Worm (Caenorhabditis elegans): ENCODE measurements around the gene K02F3.12.

The K02F3.12 gene

ce11 chrIII:856260-856659 is at the start of gene K02F3.12:
TSS of gene K02F3.12 (plus strand) at chrIII:856560.
- TF ChIP-seq fkh-10 (GFP tag; optimal IDR thresholded peaks at IDR 0.05) = no peak
- no peak for TF ChIP-seq fos-1 (tag; optimal IDR thresholded peaks at IDR 0.05)
- TF ChIP-seq sox-4 (tag; optimal IDR thresholded peaks at IDR 0.05) = no peak
- TF ChIP-seq nhr-237 (tag; optimal IDR thresholded peaks at IDR 0.05) = no peak
- no peak for TF ChIP-seq nhr-12 (tag; optimal IDR thresholded peaks at IDR 0.05)
- TF ChIP-seq swsn-7 (tag; optimal IDR thresholded peaks at IDR 0.05) = no peak
- no peak for TF ChIP-seq rnt-1 (tag; optimal IDR thresholded peaks at IDR 0.05)
- TF ChIP-seq nhr-84 (tag; optimal IDR thresholded peaks at IDR 0.05) = no peak
- TF ChIP-seq grh-1 (GFP tag; IDR thresholded peaks at IDR 0.05) = no peak
- no peak for TF ChIP-seq lin-35 (GFP tag; optimal IDR thresholded peaks at IDR 0.05)
- no peak for TF ChIP-seq aly-2 (tag; optimal IDR thresholded peaks at IDR 0.05)
- no peak for TF ChIP-seq lsy-2 (tag; optimal IDR thresholded peaks at IDR 0.05)
- TF ChIP-seq ceh-90 (tag; optimal IDR thresholded peaks at IDR 0.05) = no peak
- TF ChIP-seq snu-23 (GFP tag; optimal IDR thresholded peaks at IDR 0.05) = no peak

ce11 chrIII:811544-811943 is 44.8 kb upstream of the K02F3.12 start, which contains the start of gene daf-7:
TSS of gene daf-7 (plus strand) at chrIII:811844.
- no peak for TF ChIP-seq rnt-1 (tag; optimal IDR thresholded peaks at IDR 0.05)
- no peak for TF ChIP-seq nhr-11 (tag; optimal IDR thresholded peaks at IDR 0.05)
- no peak for TF ChIP-seq ceh-90 (tag; optimal IDR thresholded peaks at IDR 0.05)
- no peak for TF ChIP-seq lin-35 (GFP tag; optimal IDR thresholded peaks at IDR 0.05)
- TF ChIP-seq unc-86 (tag; optimal IDR thresholded peaks at IDR 0.05) = no peak
- no peak for TF ChIP-seq sup-37 (GFP tag; optimal IDR thresholded peaks at IDR 0.05)
- no peak for TF ChIP-seq hpl-2 (GFP tag; optimal IDR thresholded peaks at IDR 0.05)
- no peak for TF ChIP-seq C34B4.2 (tag; optimal IDR thresholded peaks at IDR 0.05)
- no peak for TF ChIP-seq fkh-4 (tag; optimal IDR thresholded peaks at IDR 0.05; ENCODE audit: borderline replicate concordance)
- no peak for TF ChIP-seq snpc-4 (tag; optimal IDR thresholded peaks at IDR 0.05)
- no peak for TF ChIP-seq tlp-1 (tag; optimal IDR thresholded peaks at IDR 0.05)
- TF ChIP-seq nhr-85 (tag) = no peak
- no peak for TF ChIP-seq sptf-1 (tag; optimal IDR thresholded peaks at IDR 0.05)
- TF ChIP-seq egl-13 (tag; optimal IDR thresholded peaks at IDR 0.05) = no peak
- TF ChIP-seq nhr-12 (tag; optimal IDR thresholded peaks at IDR 0.05) = no peak
- no peak for TF ChIP-seq nhr-77 (tag; optimal IDR thresholded peaks at IDR 0.05)
- TF ChIP-seq efl-1 (optimal IDR thresholded peaks at IDR 0.05) = no peak
- TF ChIP-seq efl-1 (GFP tag; optimal IDR thresholded peaks at IDR 0.05 in 1 of 2) = no peak
- TF ChIP-seq lin-13 (GFP tag; optimal IDR thresholded peaks at IDR 0.05) = no peak

- TF ChIP-seq grh-1 (GFP tag; IDR thresholded peaks at IDR 0.05) = no peak
- TF ChIP-seq ets-5 (GFP tag; IDR thresholded peaks at IDR 0.05) = no peak
- no peak for TF ChIP-seq egl-27 (tag; optimal IDR thresholded peaks at IDR 0.05)
- no peak for TF ChIP-seq dsc-1 (tag; optimal IDR thresholded peaks at IDR 0.05)
- TF ChIP-seq nhr-19 (GFP tag; conservative IDR thresholded peaks at IDR 0.05) = no peak
Observed at ce11 chrIII:815845-816244, 40.5 kb upstream of the K02F3.12 start, which contains the start of gene dac-1. TSS of gene dac-1 (plus strand) at chrIII:816145.

ce11 chrIII:819313-819712 is 37.0 kb upstream of the K02F3.12 start:
- TF ChIP-seq mab-9 (GFP tag; IDR thresholded peaks at IDR 0.05) (no peak), snpc-4 (tag; optimal IDR thresholded peaks at IDR 0.05) (peak; percentile 80), fkh-8 (tag; optimal IDR thresholded peaks at IDR 0.05) (no peak), sox-4 (tag; optimal IDR thresholded peaks at IDR 0.05) (peak; percentile 8), nhr-84 (tag; optimal IDR thresholded peaks at IDR 0.05) (no peak), Y116A8C.19 (tag; optimal IDR thresholded peaks at IDR 0.05; ENCODE audit: borderline replicate concordance) (no peak)
